Fruit fly (Drosophila melanogaster) whole organism, embryonic: ENCODE measurements around the gene CG4278.
A peak's percentile ranks its signal among the peaks of the same experiment; 100 is the strongest.

Experiments used
- CG11093 ChIP-seq: fragments of 200-800 bp; sonication (Bioruptor generic); IDR thresholded peaks from 3 replicates; pipeline ENCODE4 v1.3.6; 2022; ENCODE audit warnings: missing biosample characterization, missing genetic modification characterization
- CG14014 ChIP-seq: fragments of 200-800 bp; sonication (Bioruptor generic); IDR thresholded peaks from 2 replicates; pipeline ENCODE4 v1.3.6; 2022; ENCODE audit warnings: missing biosample characterization, missing genetic modification characterization
- CG15269 ChIP-seq: fragments of 200-800 bp; sonication (Bioruptor generic); optimal IDR thresholded peaks from 2 replicates; lab custom pipeline; 2018; ENCODE audit warnings: missing biosample characterization, mild to moderate bottlenecking, missing genetic modification characterization, moderate library complexity
- CG18619 ChIP-seq: fragments of 200-800 bp; sonication (Bioruptor generic); optimal IDR thresholded peaks from 3 replicates; lab custom pipeline; 2017; ENCODE audit warnings: missing biosample characterization, mild to moderate bottlenecking, missing genetic modification characterization
- CG34422 ChIP-seq: fragments of 200-800 bp; sonication (Bioruptor generic); IDR thresholded peaks from 3 replicates; pipeline ENCODE4 v1.3.6; 2022; ENCODE audit warnings: missing biosample characterization, missing genetic modification characterization
- CG43689 ChIP-seq: fragments of 200-800 bp; sonication (Bioruptor generic); IDR thresholded peaks from 2 replicates; pipeline ENCODE4 v1.3.6; 2022; ENCODE audit warnings: missing biosample characterization, missing genetic modification characterization
- CG5180 ChIP-seq: fragments of 200-800 bp; sonication (Bioruptor generic); optimal IDR thresholded peaks from 3 replicates; lab custom pipeline; 2017; ENCODE audit warnings: missing biosample characterization, missing genetic modification characterization, mild to moderate bottlenecking, moderate library complexity, missing genetic modification reagents
- CG6654 ChIP-seq: fragments of 200-800 bp; sonication (Bioruptor generic); optimal IDR thresholded peaks from 2 replicates; lab custom pipeline; 2017; ENCODE audit warnings: missing biosample characterization, mild to moderate bottlenecking, missing genetic modification characterization
- CG6689 ChIP-seq: fragments of 200-800 bp; sonication (Bioruptor generic); IDR thresholded peaks from 2 replicates; pipeline ENCODE4 v1.3.6; 2022; ENCODE audit warnings: missing biosample characterization, missing genetic modification characterization
- CG6854 ChIP-seq: fragments of 200-800 bp; sonication (Bioruptor generic); optimal IDR thresholded peaks from 3 replicates; lab custom pipeline; 2017; ENCODE audit warnings: missing biosample characterization, mild to moderate bottlenecking, missing genetic modification characterization
- CG7271 ChIP-seq: fragments of 200-800 bp; sonication (Bioruptor generic); optimal IDR thresholded peaks from 2 replicates; lab custom pipeline; 2018; ENCODE audit warnings: missing biosample characterization, mild to moderate bottlenecking, missing genetic modification characterization, moderate library complexity
- CG7839 ChIP-seq: fragments of 200-800 bp; sonication (Bioruptor generic); optimal IDR thresholded peaks from 3 replicates; lab custom pipeline; 2018; ENCODE audit warnings: missing biosample characterization, mild to moderate bottlenecking, missing genetic modification characterization, moderate library complexity
- CG8089 ChIP-seq: fragments of 200-800 bp; sonication (Bioruptor generic); optimal IDR thresholded peaks from 3 replicates; lab custom pipeline; 2016; ENCODE audit warnings: missing biosample characterization, missing genetic modification characterization
- CHES-1-like ChIP-seq: fragments of 200-800 bp; sonication (Bioruptor generic); optimal IDR thresholded peaks from 2 replicates; lab custom pipeline; 2016; ENCODE audit warnings: missing biosample characterization, missing genetic modification characterization
- D19A ChIP-seq: fragments of 200-800 bp; optimal IDR thresholded peaks from 3 replicates; lab custom pipeline; 2019; ENCODE audit warnings: missing biosample characterization, mild to moderate bottlenecking, missing genetic modification characterization, moderate library complexity
- H2.0 ChIP-seq: fragments of 200-800 bp; sonication (Bioruptor generic); IDR thresholded peaks from 2 replicates; pipeline ENCODE4 v1.3.6; 2022; ENCODE audit warnings: missing biosample characterization, missing genetic modification characterization
- HmgZ ChIP-seq: fragments of 200-800 bp; sonication (Bioruptor generic); optimal IDR thresholded peaks from 2 replicates; lab custom pipeline; 2018; ENCODE audit warnings: missing biosample characterization, mild to moderate bottlenecking, missing genetic modification characterization
- Kr ChIP-seq: fragments of 200-800 bp; sonication (Bioruptor generic); optimal IDR thresholded peaks from 2 replicates; lab custom pipeline; 2017; ENCODE audit warnings: missing biosample characterization, mild to moderate bottlenecking, missing genetic modification characterization
- MESR4 ChIP-seq: fragments of 200-800 bp; sonication (Bioruptor generic); optimal IDR thresholded peaks from 2 replicates; lab custom pipeline; 2018; ENCODE audit warnings: missing biosample characterization, mild to moderate bottlenecking, missing genetic modification characterization, moderate library complexity
- MTF-1 ChIP-seq: fragments of 200-800 bp; sonication (Bioruptor generic); optimal IDR thresholded peaks from 2 replicates; lab custom pipeline; 2018; ENCODE audit warnings: missing biosample characterization, mild to moderate bottlenecking, missing genetic modification characterization, borderline replicate concordance
- Ptx1 ChIP-seq: fragments of 200-800 bp; sonication (Bioruptor generic); IDR thresholded peaks from 2 replicates; pipeline ENCODE4 v1.3.6; 2022; ENCODE audit warnings: missing biosample characterization, missing genetic modification characterization
- Scr ChIP-seq: fragments of 200-800 bp; sonication (Bioruptor generic); IDR thresholded peaks from 2 replicates; pipeline ENCODE4 v1.3.6; 2022; ENCODE audit warnings: missing biosample characterization, missing genetic modification characterization; ENCODE audit not compliant: partially characterized antibody
- Side ChIP-seq: fragments of 200-800 bp; sonication (Bioruptor generic); optimal IDR thresholded peaks from 2 replicates; lab custom pipeline; 2016; ENCODE audit warnings: missing biosample characterization, missing genetic modification characterization
- Sox102F ChIP-seq: fragments of 200-800 bp; sonication (Bioruptor generic); optimal IDR thresholded peaks from 2 replicates; lab custom pipeline; 2018; ENCODE audit warnings: missing biosample characterization, mild to moderate bottlenecking, missing genetic modification characterization, moderate library complexity
- Sry-β ChIP-seq: fragments of 200-800 bp; sonication (Bioruptor generic); optimal IDR thresholded peaks from 2 replicates; lab custom pipeline; 2018; ENCODE audit warnings: missing biosample characterization, mild to moderate bottlenecking, missing genetic modification characterization, moderate library complexity
- aop ChIP-seq: fragments of 200-800 bp; sonication (Bioruptor generic); IDR thresholded peaks from 2 replicates; pipeline ENCODE4 v1.3.6; 2022; ENCODE audit warnings: missing biosample characterization, missing genetic modification characterization
- bcd ChIP-seq: fragments of 200-800 bp; sonication (Bioruptor generic); optimal IDR thresholded peaks from 2 replicates; lab custom pipeline; 2017; ENCODE audit warnings: missing biosample characterization, mild to moderate bottlenecking, missing genetic modification characterization
- bsh ChIP-seq, 2 experiments: fragments of 200-800 bp; sonication (Bioruptor generic); optimal IDR thresholded peaks; 2 replicates each; lab custom pipeline; 2017 to 2018; ENCODE audit warnings: mild to moderate bottlenecking in 2 of 2, missing biosample characterization in 2 of 2, missing genetic modification characterization in 2 of 2, moderate library complexity in 1 of 2
- cas ChIP-seq: fragments of 200-800 bp; sonication (Bioruptor generic); IDR thresholded peaks from 2 replicates; pipeline ENCODE4 v1.3.6; 2022; ENCODE audit warnings: missing biosample characterization, missing genetic modification characterization
- chm ChIP-seq: fragments of 200-800 bp; sonication (Bioruptor generic); IDR thresholded peaks from 2 replicates; pipeline ENCODE4 v1.3.6; 2022; ENCODE audit warnings: missing biosample characterization, missing genetic modification characterization
- cwo ChIP-seq: fragments of 200-800 bp; sonication (Bioruptor generic); optimal IDR thresholded peaks from 3 replicates; lab custom pipeline; 2017; ENCODE audit warnings: missing biosample characterization, missing genetic modification characterization, mild to moderate bottlenecking, moderate library complexity, missing genetic modification reagents
- dimm ChIP-seq: fragments of 200-800 bp; sonication (Bioruptor generic); IDR thresholded peaks from 2 replicates; pipeline ENCODE4 v1.3.6; 2022; ENCODE audit warnings: missing biosample characterization, missing genetic modification characterization
- fd96Cb ChIP-seq: fragments of 200-800 bp; sonication (Bioruptor generic); optimal IDR thresholded peaks from 2 replicates; lab custom pipeline; 2018; ENCODE audit warnings: missing biosample characterization, mild to moderate bottlenecking, missing genetic modification characterization, moderate library complexity
- fru ChIP-seq: fragments of >200 bp; optimal IDR thresholded peaks from 2 replicates; lab custom pipeline; 2017
- gcm ChIP-seq: fragments of 200-800 bp; sonication (Bioruptor generic); optimal IDR thresholded peaks from 2 replicates; lab custom pipeline; 2019; ENCODE audit warnings: missing biosample characterization, mild to moderate bottlenecking, missing genetic modification characterization, moderate library complexity
- her ChIP-seq: fragments of 200-800 bp; sonication (Bioruptor generic); optimal IDR thresholded peaks from 2 replicates; lab custom pipeline; 2016; ENCODE audit warnings: missing biosample characterization, missing genetic modification characterization
- jing ChIP-seq: fragments of 200-800 bp; sonication (Bioruptor generic); optimal IDR thresholded peaks from 2 replicates; lab custom pipeline; 2018; ENCODE audit warnings: missing biosample characterization, mild to moderate bottlenecking, missing genetic modification characterization
- pnt ChIP-seq: fragments of 200-800 bp; sonication (Bioruptor generic); optimal IDR thresholded peaks from 3 replicates; lab custom pipeline; 2016; ENCODE audit warnings: missing biosample characterization, missing genetic modification characterization
- pros ChIP-seq: fragments of 200-800 bp; sonication (Bioruptor generic); optimal IDR thresholded peaks from 3 replicates; lab custom pipeline; 2019; ENCODE audit warnings: missing biosample characterization, mild to moderate bottlenecking, missing genetic modification characterization, moderate library complexity
- rib ChIP-seq: fragments of 200-800 bp; sonication (Bioruptor generic); IDR thresholded peaks from 2 replicates; pipeline ENCODE4 v1.3.6; 2022; ENCODE audit warnings: missing biosample characterization, missing genetic modification characterization
- sim ChIP-seq: fragments of 200-800 bp; sonication (Bioruptor generic); IDR thresholded peaks from 2 replicates; pipeline ENCODE4 v1.3.6; 2022; ENCODE audit warnings: missing biosample characterization, missing genetic modification characterization
- sima ChIP-seq: fragments of 200-800 bp; sonication (Bioruptor generic); optimal IDR thresholded peaks from 2 replicates; lab custom pipeline; 2016; ENCODE audit warnings: missing biosample characterization, missing genetic modification characterization
- slbo ChIP-seq: fragments of 200-800 bp; sonication (Bioruptor generic); IDR thresholded peaks from 2 replicates; pipeline ENCODE4 v1.3.6; 2022; ENCODE audit warnings: missing biosample characterization, missing genetic modification characterization
- sob ChIP-seq: fragments of 200-800 bp; sonication (Bioruptor generic); IDR thresholded peaks from 2 replicates; pipeline ENCODE4 v1.3.6; 2022; ENCODE audit warnings: missing biosample characterization, missing genetic modification characterization
- tio ChIP-seq: fragments of 200-800 bp; sonication (Bioruptor generic); optimal IDR thresholded peaks from 2 replicates; lab custom pipeline; 2017; ENCODE audit warnings: missing biosample characterization, missing genetic modification characterization, inconsistent platforms
- ttk ChIP-seq: fragments of 200-800 bp; sonication (Bioruptor generic); IDR thresholded peaks from 2 replicates; pipeline ENCODE4 v2.1.2; 2022; ENCODE audit warnings: missing biosample characterization, missing genetic modification characterization
- tx ChIP-seq: fragments of 200-800 bp; sonication (Bioruptor generic); optimal IDR thresholded peaks from 2 replicates; lab custom pipeline; 2016; ENCODE audit warnings: missing biosample characterization, missing genetic modification characterization
- unc-4 ChIP-seq: fragments of 200-800 bp; sonication (Bioruptor generic); IDR thresholded peaks from 2 replicates; pipeline ENCODE4 v1.3.6; 2022; ENCODE audit warnings: missing biosample characterization, missing genetic modification characterization; ENCODE audit not compliant: partially characterized antibody
- z ChIP-seq: fragments of 200-800 bp; sonication (Bioruptor generic); IDR thresholded peaks from 3 replicates; pipeline ENCODE4 v1.3.6; 2022; ENCODE audit warnings: missing biosample characterization, missing genetic modification characterization
- zen ChIP-seq: fragments of 200-800 bp; sonication (Bioruptor generic); optimal IDR thresholded peaks from 3 replicates; lab custom pipeline; 2018; ENCODE audit warnings: missing biosample characterization, mild to moderate bottlenecking, missing genetic modification characterization, moderate library complexity

Gene CG4278

DNA sequence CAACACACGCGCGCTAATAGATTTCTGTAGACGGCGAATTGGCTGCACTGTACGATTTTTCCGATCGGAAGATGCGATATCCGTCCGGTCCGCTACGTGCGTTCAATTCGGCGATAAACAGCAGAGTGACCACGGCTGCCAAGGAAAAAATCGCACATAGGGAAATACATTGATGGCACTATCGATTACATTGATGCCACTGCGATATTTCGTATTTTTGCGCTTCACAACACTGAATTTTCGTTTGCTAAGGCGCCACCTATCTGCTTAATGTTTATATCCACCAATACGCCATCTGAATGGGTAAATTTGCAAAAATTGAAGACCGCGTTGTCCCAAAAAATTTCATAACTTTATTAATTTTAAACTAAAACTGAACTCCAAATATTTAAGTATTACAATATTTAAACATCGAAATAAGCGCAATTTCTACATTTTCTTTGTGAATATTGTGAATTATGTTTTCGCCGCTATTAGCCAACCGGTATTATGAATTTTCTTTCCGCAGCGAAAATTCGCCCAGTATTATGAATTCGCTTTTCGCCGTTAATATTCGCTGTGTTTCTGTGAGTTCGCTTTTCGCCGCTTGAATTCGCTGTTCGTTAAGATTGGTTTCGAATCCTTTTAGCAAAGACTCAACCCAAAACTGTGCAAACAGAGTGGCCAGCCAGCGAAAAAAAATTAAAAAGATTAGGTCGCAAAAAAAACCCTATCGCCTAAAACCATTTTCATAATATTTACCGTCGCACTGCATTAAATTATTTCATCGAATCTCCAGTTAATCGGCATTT lies 39.1 kb upstream of the CG4278 start, which contains the start of the genes crp and pkaap (continued):
- TF ChIP-seq CG18619 (peak; percentile 52), MTF-1 (peak; percentile 82), chm (no peak), tio (GFP tag; lab: Kevin White, UChicago) (peak; percentile 58), z (no peak), sima (GFP tag; lab: Kevin White, UChicago) (peak; percentile 20), CG43689 (GFP tag; lab: Robert Waterston, UW) (no peak), pnt (GFP tag; lab: Kevin White, UChicago) (peak; percentile 88), CG6854 (GFP tag; lab: Kevin White, UChicago) (peak; percentile 37), D19A (tag; lab: Kevin White, UChicago) (peak; percentile 24), rib (GFP tag; lab: Robert Waterston, UW) (no peak), CG34422 (no peak), fru (lab: Kevin White, UChicago) (no peak), ttk (GFP tag; lab: Robert Waterston, UW) (no peak), CG6689 (GFP tag; lab: Robert Waterston, UW) (no peak), zen (peak; percentile 56), bcd (GFP tag; lab: Kevin White, UChicago) (peak; percentile 69), CG15269 (tag; lab: Kevin White, UChicago) (no peak), Ptx1 (no peak), unc-4 (GFP tag; lab: Robert Waterston, UW) (no peak), CG14014 (GFP tag; lab: Robert Waterston, UW) (no peak), CG5180 (GFP tag; lab: Kevin White, UChicago) (peak; percentile 14), cas (GFP tag; lab: Robert Waterston, UW) (no peak), CG8089 (GFP tag; lab: Kevin White, UChicago) (peak; percentile 78), pros (GFP tag; lab: Kevin White, UChicago) (peak; percentile 23), HmgZ (peak; percentile 78), CG7839 (tag; lab: Kevin White, UChicago) (no peak), sob (GFP tag; lab: Robert Waterston, UW) (no peak), H2.0 (GFP tag; lab: Robert Waterston, UW) (no peak), Sry-β (GFP tag; lab: Kevin White, UChicago) (peak; percentile 27), jing (peak; percentile 51), her (GFP tag; lab: Kevin White, UChicago) (peak; percentile 84), CHES-1-like (peak; percentile 91), Side (GFP tag; lab: Kevin White, UChicago) (peak; percentile 82), sim (GFP tag; lab: Robert Waterston, UW) (no peak), Sox102F (GFP tag; lab: Kevin White, UChicago) (no peak), bsh (GFP tag; optimal IDR thresholded peaks at IDR 0.05; lab: Kevin White, UChicago) (peak in 1 of 2 experiments; percentile 55), CG7271 (peak; percentile 51), CG11093 (peak; percentile 55; the same call in 2 of the 3 replicates), slbo (no peak), dimm (no peak), Scr (no peak), gcm (no peak), Kr (GFP tag; lab: Kevin White, UChicago) (no peak), fd96Cb (tag; lab: Kevin White, UChicago) (peak; percentile 53), aop (no peak), tx (peak; percentile 84), cwo (peak; percentile 59), CG6654 (GFP tag; lab: Kevin White, UChicago) (peak; percentile 43), MESR4 (GFP tag; lab: Kevin White, UChicago) (peak; percentile 3)
